Fruit fly (Drosophila melanogaster) whole organism, embryonic: ENCODE results near the gene CG10947.

ENCODE experiments used
- Atf6 ChIP-seq: fragments of 200-800 bp; sonication (Bioruptor generic); IDR thresholded peaks from 2 replicates; pipeline ENCODE4 v1.3.6; 2022; ENCODE audit warnings: missing biosample characterization, missing genetic modification characterization
- B-H1 ChIP-seq: fragments of 200-800 bp; sonication (Bioruptor generic); IDR thresholded peaks from 3 replicates; pipeline ENCODE4 v1.3.6; 2022; ENCODE audit warnings: missing biosample characterization, missing genetic modification characterization
- CG10654 ChIP-seq: fragments of 200-800 bp; sonication (Bioruptor generic); optimal IDR thresholded peaks from 2 replicates; lab custom pipeline; 2016; ENCODE audit warnings: missing biosample characterization, missing genetic modification characterization
- CG1233 ChIP-seq: fragments of 200-800 bp; sonication (Bioruptor generic); optimal IDR thresholded peaks from 4 replicates; lab custom pipeline; 2018; ENCODE audit warnings: missing biosample characterization, mild to moderate bottlenecking, missing genetic modification characterization
- CG13624 ChIP-seq: fragments of 200-800 bp; sonication (Bioruptor generic); optimal IDR thresholded peaks from 2 replicates; lab custom pipeline; 2016; ENCODE audit warnings: missing biosample characterization, missing genetic modification characterization
- CG17361 ChIP-seq: fragments of 200-800 bp; sonication (Bioruptor generic); IDR thresholded peaks from 3 replicates; pipeline ENCODE4 v1.3.6; 2022; ENCODE audit warnings: missing biosample characterization, missing genetic modification characterization
- CG2202 ChIP-seq: fragments of 200-800 bp; sonication (Bioruptor generic); optimal IDR thresholded peaks from 2 replicates; lab custom pipeline; 2018; ENCODE audit warnings: missing biosample characterization, mild to moderate bottlenecking, missing genetic modification characterization
- CG3281 ChIP-seq: fragments of 200-800 bp; sonication (Bioruptor generic); optimal IDR thresholded peaks from 3 replicates; lab custom pipeline; 2017; ENCODE audit warnings: missing biosample characterization, mild to moderate bottlenecking, missing genetic modification characterization
- CG4424 ChIP-seq: fragments of 200-800 bp; sonication (Bioruptor generic); optimal IDR thresholded peaks from 3 replicates; lab custom pipeline; 2016; ENCODE audit warnings: missing biosample characterization, missing genetic modification characterization
- CG6654 ChIP-seq: fragments of 200-800 bp; sonication (Bioruptor generic); optimal IDR thresholded peaks from 2 replicates; lab custom pipeline; 2017; ENCODE audit warnings: missing biosample characterization, mild to moderate bottlenecking, missing genetic modification characterization
- CG6689 ChIP-seq: fragments of 200-800 bp; sonication (Bioruptor generic); IDR thresholded peaks from 2 replicates; pipeline ENCODE4 v1.3.6; 2022; ENCODE audit warnings: missing biosample characterization, missing genetic modification characterization
- CG6854 ChIP-seq: fragments of 200-800 bp; sonication (Bioruptor generic); optimal IDR thresholded peaks from 3 replicates; lab custom pipeline; 2017; ENCODE audit warnings: missing biosample characterization, mild to moderate bottlenecking, missing genetic modification characterization
- CG7357 ChIP-seq: fragments of 200-800 bp; sonication (Bioruptor generic); IDR thresholded peaks from 3 replicates; pipeline ENCODE4 v1.3.6; 2022; ENCODE audit warnings: missing biosample characterization, missing genetic modification characterization
- CG9437 ChIP-seq: fragments of 200-800 bp; sonication (Bioruptor generic); optimal IDR thresholded peaks from 2 replicates; lab custom pipeline; 2018; ENCODE audit warnings: missing biosample characterization, mild to moderate bottlenecking, missing genetic modification characterization
- CTCF ChIP-seq: fragments of 200-800 bp; sonication (Bioruptor generic); optimal IDR thresholded peaks from 2 replicates; lab custom pipeline; 2017; ENCODE audit warnings: missing biosample characterization, mild to moderate bottlenecking, missing genetic modification characterization, moderate library complexity
- Fer1 ChIP-seq: fragments of 200-800 bp; sonication (Bioruptor generic); optimal IDR thresholded peaks from 2 replicates; lab custom pipeline; 2017; ENCODE audit warnings: missing biosample characterization, mild to moderate bottlenecking, missing genetic modification characterization
- Hmr ChIP-seq: fragments of 200-800 bp; sonication (Bioruptor generic); optimal IDR thresholded peaks from 3 replicates; lab custom pipeline; 2017; ENCODE audit warnings: mild to moderate bottlenecking, missing biosample characterization, missing genetic modification reagents, missing genetic modification characterization
- MESR4 ChIP-seq: fragments of 200-800 bp; sonication (Bioruptor generic); optimal IDR thresholded peaks from 2 replicates; lab custom pipeline; 2018; ENCODE audit warnings: missing biosample characterization, mild to moderate bottlenecking, missing genetic modification characterization, moderate library complexity
- Meics ChIP-seq: fragments of 200-800 bp; sonication (Bioruptor generic); optimal IDR thresholded peaks from 2 replicates; lab custom pipeline; 2017; ENCODE audit warnings: missing biosample characterization, mild to moderate bottlenecking, missing genetic modification characterization
- Mrtf ChIP-seq: fragments of 200-800 bp; sonication (Bioruptor generic); IDR thresholded peaks from 3 replicates; pipeline ENCODE4 v1.3.6; 2022; ENCODE audit warnings: missing biosample characterization, missing genetic modification characterization
- PHDP ChIP-seq: fragments of 200-800 bp; sonication (Bioruptor generic); optimal IDR thresholded peaks from 3 replicates; lab custom pipeline; 2018; ENCODE audit warnings: missing biosample characterization, mild to moderate bottlenecking, missing genetic modification characterization, moderate library complexity
- Side ChIP-seq: fragments of 200-800 bp; sonication (Bioruptor generic); optimal IDR thresholded peaks from 2 replicates; lab custom pipeline; 2016; ENCODE audit warnings: missing biosample characterization, missing genetic modification characterization
- Xrp1 ChIP-seq: fragments of 200-800 bp; sonication (Bioruptor generic); IDR thresholded peaks from 2 replicates; pipeline ENCODE4 v1.3.6; 2022; ENCODE audit warnings: missing biosample characterization, missing genetic modification characterization
- bab2 ChIP-seq: fragments of 200-800 bp; sonication (Bioruptor generic); optimal IDR thresholded peaks from 2 replicates; lab custom pipeline; 2016; ENCODE audit warnings: missing biosample characterization, missing genetic modification characterization
- bbx ChIP-seq: fragments of 200-800 bp; sonication (Bioruptor generic); IDR thresholded peaks from 2 replicates; pipeline ENCODE4 v1.3.6; 2022; ENCODE audit warnings: missing biosample characterization, missing genetic modification characterization; ENCODE audit not compliant: partially characterized antibody
- bowl ChIP-seq: fragments of 200-800 bp; sonication (Bioruptor generic); IDR thresholded peaks from 2 replicates; pipeline ENCODE4 v1.3.6; 2022; ENCODE audit warnings: missing biosample characterization, missing genetic modification characterization
- dysf ChIP-seq: fragments of 200-800 bp; sonication (Bioruptor generic); IDR thresholded peaks from 3 replicates; pipeline ENCODE4 v1.3.6; 2022; ENCODE audit warnings: missing biosample characterization, missing genetic modification characterization
- gsb-n ChIP-seq: fragments of 200-800 bp; sonication (Bioruptor generic); optimal IDR thresholded peaks from 3 replicates; lab custom pipeline; 2018; ENCODE audit warnings: missing biosample characterization, mild to moderate bottlenecking, missing genetic modification characterization
- h ChIP-seq: fragments of >200 bp; optimal IDR thresholded peaks from 2 replicates; lab custom pipeline; 2017
- hb ChIP-seq: fragments of 200-800 bp; sonication (Bioruptor generic); IDR thresholded peaks from 3 replicates; pipeline ENCODE4 v1.3.6; 2022; ENCODE audit warnings: missing biosample characterization, missing genetic modification characterization; ENCODE audit not compliant: partially characterized antibody
- kay ChIP-seq: fragments of 200-800 bp; sonication (Bioruptor generic); optimal IDR thresholded peaks from 2 replicates; lab custom pipeline; 2016; ENCODE audit warnings: missing biosample characterization, missing genetic modification characterization
- knrl ChIP-seq: fragments of 200-800 bp; sonication (Bioruptor generic); IDR thresholded peaks from 3 replicates; pipeline ENCODE4 v1.3.6; 2022; ENCODE audit warnings: missing biosample characterization, missing genetic modification characterization; ENCODE audit not compliant: partially characterized antibody
- lab ChIP-seq: fragments of 200-800 bp; sonication (Bioruptor generic); optimal IDR thresholded peaks from 3 replicates; lab custom pipeline; 2017; ENCODE audit warnings: missing biosample characterization, missing genetic modification characterization, mild to moderate bottlenecking, moderate library complexity, missing genetic modification reagents
- lmd ChIP-seq: fragments of 200-800 bp; sonication (Bioruptor generic); IDR thresholded peaks from 2 replicates; pipeline ENCODE4 v1.3.6; 2022; ENCODE audit warnings: missing biosample characterization, missing genetic modification characterization
- org-1 ChIP-seq: fragments of 200-800 bp; sonication (Bioruptor generic); optimal IDR thresholded peaks from 2 replicates; lab custom pipeline; 2017; ENCODE audit warnings: missing biosample characterization, missing genetic modification characterization
- phol ChIP-seq: fragments of 200-800 bp; sonication (Bioruptor generic); optimal IDR thresholded peaks from 3 replicates; lab custom pipeline; 2018; ENCODE audit warnings: missing biosample characterization, mild to moderate bottlenecking, missing genetic modification characterization, moderate library complexity
- pum ChIP-seq: fragments of 200-800 bp; sonication (Bioruptor generic); optimal IDR thresholded peaks from 2 replicates; lab custom pipeline; 2016; ENCODE audit warnings: missing biosample characterization, missing genetic modification characterization
- ranshi ChIP-seq: fragments of 200-800 bp; sonication (Bioruptor generic); IDR thresholded peaks from 2 replicates; pipeline ENCODE4 v1.3.6; 2022; ENCODE audit warnings: missing biosample characterization, missing genetic modification characterization
- row ChIP-seq: fragments of 200-800 bp; sonication (Bioruptor generic); IDR thresholded peaks from 3 replicates; pipeline ENCODE4 v1.3.6; 2022; ENCODE audit warnings: missing biosample characterization, missing genetic modification characterization
- shn ChIP-seq: fragments of 200-800 bp; sonication (Bioruptor generic); optimal IDR thresholded peaks from 3 replicates; lab custom pipeline; 2016; ENCODE audit warnings: missing biosample characterization, missing genetic modification characterization
- sug ChIP-seq: fragments of 200-800 bp; optimal IDR thresholded peaks from 2 replicates; lab custom pipeline; 2019; ENCODE audit warnings: missing biosample characterization, mild to moderate bottlenecking, missing genetic modification characterization, moderate library complexity
- vvl ChIP-seq: fragments of 200-800 bp; sonication (Bioruptor generic); IDR thresholded peaks from 2 replicates; pipeline ENCODE4 v1.3.6; 2022; ENCODE audit warnings: missing biosample characterization, missing genetic modification characterization
- wek ChIP-seq: fragments of 200-800 bp; sonication (Bioruptor generic); optimal IDR thresholded peaks from 3 replicates; lab custom pipeline; 2018; ENCODE audit warnings: missing biosample characterization, mild to moderate bottlenecking, missing genetic modification characterization, moderate library complexity

The CG10947 gene

dm6 chr2L:20417597-20418286 lies 3.1 kb upstream of the CG10947 start (continued):
- peak; percentile 7 for TF ChIP-seq CG1233 (GFP tag; lab: Kevin White, UChicago)
- peak; percentile 25; the same call in 1 of the 2 replicates for TF ChIP-seq CG6689
- TF ChIP-seq CG10654 (GFP tag; lab: Kevin White, UChicago): no peak
- peak; percentile 21; the same call in 1 of the 3 replicates for TF ChIP-seq dysf (GFP tag; lab: Robert Waterston, UW)
- peak; percentile 72 for TF ChIP-seq kay (GFP tag; lab: Kevin White, UChicago)
- peak; percentile 6 for TF ChIP-seq bab2 (GFP tag; lab: Kevin White, UChicago)
- 0 out of 2 replicates have a peak, but pooled peaks have one; percentile 39 for TF ChIP-seq Xrp1 (GFP tag; lab: Robert Waterston, UW)
- no peak for TF ChIP-seq Side
- peak; percentile 21 for TF ChIP-seq lab (GFP tag; lab: Kevin White, UChicago)
- no peak for TF ChIP-seq wek (GFP tag; lab: Kevin White, UChicago)
- no peak; the same call in 2 of the 3 replicates for TF ChIP-seq CG17361 (GFP tag; lab: Robert Waterston, UW)
- TF ChIP-seq h: no peak
- TF ChIP-seq phol: peak; percentile 48
- peak; percentile 22; the same call in 1 of the 2 replicates for TF ChIP-seq lmd (GFP tag; lab: Robert Waterston, UW)
- no peak for TF ChIP-seq CG2202 (tag; lab: Kevin White, UChicago)
- no peak for TF ChIP-seq bbx
- no peak for TF ChIP-seq Hmr
- no peak for TF ChIP-seq CG6654 (GFP tag; lab: Kevin White, UChicago)
- TF ChIP-seq org-1 (GFP tag; lab: Kevin White, UChicago): no peak
- no peak for TF ChIP-seq CTCF (GFP tag; lab: Kevin White, UChicago)
- no peak for TF ChIP-seq knrl
- TF ChIP-seq pum (GFP tag; lab: Kevin White, UChicago): no peak
- no peak for TF ChIP-seq bowl (GFP tag; lab: Robert Waterston, UW)
- no peak for TF ChIP-seq MESR4
- peak; percentile 5 for TF ChIP-seq CG4424 (GFP tag; lab: Kevin White, UChicago)
- no peak for TF ChIP-seq CG13624
- TF ChIP-seq shn: no peak
- TF ChIP-seq hb (GFP tag; lab: Robert Waterston, UW): no peak
- peak; percentile 3 for TF ChIP-seq PHDP
- peak; percentile 39 for TF ChIP-seq Meics (GFP tag; lab: Kevin White, UChicago)
- TF ChIP-seq ranshi (GFP tag; lab: Robert Waterston, UW): 0 out of 2 replicates have a peak, but pooled peaks have one; percentile 15
- peak; percentile 27 for TF ChIP-seq CG3281 (GFP tag; lab: Kevin White, UChicago)
- peak; percentile 32; the same call in 1 of the 3 replicates for TF ChIP-seq Mrtf (GFP tag; lab: Robert Waterston, UW)
- peak; percentile 24; the same call in 1 of the 2 replicates for TF ChIP-seq Atf6
- TF ChIP-seq CG9437 (GFP tag; lab: Kevin White, UChicago): no peak
- no peak for TF ChIP-seq Fer1
- TF ChIP-seq B-H1 (GFP tag; lab: Robert Waterston, UW): peak; percentile 27; the same call in 1 of the 3 replicates
- peak; percentile 75 for TF ChIP-seq row (GFP tag; lab: Robert Waterston, UW)
- no peak for TF ChIP-seq gsb-n (tag; lab: Kevin White, UChicago)
- TF ChIP-seq CG7357 (GFP tag; lab: Robert Waterston, UW): no peak
- TF ChIP-seq sug (tag; lab: Kevin White, UChicago): peak; percentile 86
- peak; percentile 45 for TF ChIP-seq vvl (GFP tag; lab: Robert Waterston, UW)
- TF ChIP-seq CG6854 (GFP tag; lab: Kevin White, UChicago): no peak
